Worm (Caenorhabditis elegans): ENCODE data around the gene ZK856.6.

Gene ZK856.6

DNA sequence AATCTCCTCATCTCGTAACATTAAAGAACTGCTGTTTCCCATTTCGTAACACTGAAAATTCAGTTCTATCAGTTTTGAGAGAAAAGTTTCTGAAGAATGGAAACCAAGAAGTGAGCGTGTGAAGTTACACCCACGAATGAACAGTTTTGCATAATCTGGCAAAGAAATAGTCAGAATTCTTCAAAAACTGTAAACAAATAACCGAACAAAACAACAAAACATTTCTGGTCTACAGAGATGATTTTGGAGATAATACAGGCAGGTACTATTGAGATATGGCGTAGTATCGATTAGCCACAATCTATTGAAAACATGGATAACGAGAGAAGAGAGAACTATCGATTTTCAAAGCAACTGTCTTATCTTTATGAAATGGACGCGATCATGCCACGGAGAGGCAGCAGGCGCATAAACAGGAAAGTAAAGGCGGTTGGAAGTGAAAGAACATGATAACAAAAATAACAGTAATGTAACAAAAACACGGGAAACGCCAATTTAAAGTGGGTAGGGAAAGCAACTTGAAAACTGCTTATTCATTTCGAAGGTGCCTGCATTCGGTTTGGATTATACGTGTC lies 5.0 kb downstream of the ZK856.6 start, which contains the start of gene chpf-1:
Gene chpf-1, minus strand, starts transcription at position 51 of the 575 bp plus-strand sequence.
- no peak for TF ChIP-seq nhr-25 (tag; optimal IDR thresholded peaks at IDR 0.05)
- no peak for TF ChIP-seq ceh-9 (tag; optimal IDR thresholded peaks at IDR 0.05)
- no peak for TF ChIP-seq pha-4 (tag; optimal IDR thresholded peaks at IDR 0.05)
- no peak for TF ChIP-seq unc-39 (tag; optimal IDR thresholded peaks at IDR 0.05)
- TF ChIP-seq ZK546.5 (tag; optimal IDR thresholded peaks at IDR 0.05): no peak
- no peak for TF ChIP-seq aly-2 (tag; optimal IDR thresholded peaks at IDR 0.05)
- no peak for TF ChIP-seq mdl-1 (tag; optimal IDR thresholded peaks at IDR 0.05)
- TF ChIP-seq nhr-237 (tag; optimal IDR thresholded peaks at IDR 0.05): no peak
- no peak for TF ChIP-seq lsy-12 (tag; optimal IDR thresholded peaks at IDR 0.05)
- no peak for TF ChIP-seq ceh-82 (tag; optimal IDR thresholded peaks at IDR 0.05)
- TF ChIP-seq pqm-1 (tag; optimal IDR thresholded peaks at IDR 0.05): peak; percentile 91
- TF ChIP-seq elt-2 (tag; optimal IDR thresholded peaks at IDR 0.05): peak; percentile 77
- no peak for TF ChIP-seq nhr-28 (tag; optimal IDR thresholded peaks at IDR 0.05)
- peak in 1 of 3 experiments; percentile 14 for TF ChIP-seq elt-3 (tag; optimal IDR thresholded peaks at IDR 0.05)
- TF ChIP-seq sea-2 (GFP tag; optimal IDR thresholded peaks at IDR 0.05): no peak
- TF ChIP-seq zag-1 (tag; optimal IDR thresholded peaks at IDR 0.05): no peak
- no peak for TF ChIP-seq skn-1 (tag; optimal IDR thresholded peaks at IDR 0.05)
- no peak for TF ChIP-seq nhr-11 (tag; optimal IDR thresholded peaks at IDR 0.05)
- TF ChIP-seq R02D3.7 (tag; optimal IDR thresholded peaks at IDR 0.05): no peak
- TF ChIP-seq nhr-43 (tag; optimal IDR thresholded peaks at IDR 0.05; ENCODE audit: poor library complexity, severe bottlenecking): peak; percentile 34
- no peak for TF ChIP-seq tbx-2 (tag; optimal IDR thresholded peaks at IDR 0.05)
- peak; percentile 41 for TF ChIP-seq snpc-4 (tag; optimal IDR thresholded peaks at IDR 0.05)
- peak; percentile 86 for TF ChIP-seq ceh-28 (tag; optimal IDR thresholded peaks at IDR 0.05)
- no peak for TF ChIP-seq daf-12 (tag; optimal IDR thresholded peaks at IDR 0.05)
- TF ChIP-seq ztf-11 (tag; optimal IDR thresholded peaks at IDR 0.05): no peak
- TF ChIP-seq nhr-23 (tag; optimal IDR thresholded peaks at IDR 0.05): peak; percentile 42
- TF ChIP-seq mml-1 (tag; optimal IDR thresholded peaks at IDR 0.05): no peak
- no peak for TF ChIP-seq eor-1 (tag; optimal IDR thresholded peaks at IDR 0.05)
- TF ChIP-seq lin-15B (tag; optimal IDR thresholded peaks at IDR 0.05): no peak
- TF ChIP-seq egl-5 (tag; optimal IDR thresholded peaks at IDR 0.05): no peak
- no peak for TF ChIP-seq fos-1 (tag; optimal IDR thresholded peaks at IDR 0.05)
- no peak for TF ChIP-seq lin-39 (tag; optimal IDR thresholded peaks at IDR 0.05)
- no peak for TF ChIP-seq jun-1 (tag; optimal IDR thresholded peaks at IDR 0.05)
- no peak for TF ChIP-seq nhr-77 (tag; optimal IDR thresholded peaks at IDR 0.05)
- TF ChIP-seq fkh-2 (tag; optimal IDR thresholded peaks at IDR 0.05): no peak
- no peak for TF ChIP-seq ztf-4 (tag; optimal IDR thresholded peaks at IDR 0.05)
- no peak for TF ChIP-seq fkh-10 (GFP tag; optimal IDR thresholded peaks at IDR 0.05)

DNA sequence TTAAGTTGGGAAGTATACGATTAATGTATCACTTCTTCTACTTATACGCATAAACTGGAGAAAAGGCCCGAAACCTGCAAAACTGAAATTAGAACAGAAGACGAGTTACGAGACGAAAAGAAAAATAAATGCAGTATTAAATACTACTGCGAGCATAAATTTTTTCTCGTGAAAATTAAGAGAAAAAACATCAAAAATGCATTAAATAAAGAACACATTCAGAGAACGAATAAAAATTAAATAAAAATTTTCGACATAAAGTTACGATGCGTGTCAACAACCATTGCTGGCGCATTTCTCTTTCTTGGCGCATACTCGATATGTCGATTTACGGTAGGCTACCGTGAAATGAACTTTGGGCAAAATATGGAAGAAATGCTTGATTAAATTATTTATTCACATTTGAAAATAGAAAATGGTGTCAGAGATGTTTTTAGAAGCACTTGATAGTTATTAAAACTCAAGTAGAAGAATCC lies 6.4 kb downstream of the ZK856.6 start, which contains the start of the genes ZK856.19 and ZK856.11:
Gene ZK856.19, minus strand, starts transcription at position 51 of the 476 bp plus-strand sequence.
Gene ZK856.11, minus strand, starts transcription at position 76 of the 476 bp plus-strand sequence.
- TF ChIP-seq elt-1 (tag; optimal IDR thresholded peaks at IDR 0.05): no peak
- TF ChIP-seq pqm-1 (tag; optimal IDR thresholded peaks at IDR 0.05): peak; percentile 30
- TF ChIP-seq fkh-10 (GFP tag; optimal IDR thresholded peaks at IDR 0.05): peak; percentile 28
- peak; percentile 28 for TF ChIP-seq hmg-11 (tag; optimal IDR thresholded peaks at IDR 0.05)
- peak; percentile 61 for TF ChIP-seq nfya-1 (tag; optimal IDR thresholded peaks at IDR 0.05; ENCODE audit: insufficient read depth)
- TF ChIP-seq pha-4 (tag; optimal IDR thresholded peaks at IDR 0.05): peak; percentile 88
- peak; percentile 33 for TF ChIP-seq ceh-28 (tag; optimal IDR thresholded peaks at IDR 0.05)
- TF ChIP-seq unc-62 (GFP tag; optimal IDR thresholded peaks at IDR 0.05): no peak
- peak; percentile 60 for TF ChIP-seq snpc-4 (tag; optimal IDR thresholded peaks at IDR 0.05)
- peak; percentile 43 for TF ChIP-seq elt-2 (tag; optimal IDR thresholded peaks at IDR 0.05)
- peak; percentile 29 for TF ChIP-seq tbx-2 (tag; optimal IDR thresholded peaks at IDR 0.05)
- TF ChIP-seq nhr-25 (tag; optimal IDR thresholded peaks at IDR 0.05): no peak
- TF ChIP-seq lsy-12 (tag; optimal IDR thresholded peaks at IDR 0.05): peak; percentile 68
- peak; percentile 68 for TF ChIP-seq nhr-23 (tag; optimal IDR thresholded peaks at IDR 0.05)
- TF ChIP-seq lin-39 (tag; optimal IDR thresholded peaks at IDR 0.05): no peak
- peak; percentile 59 for TF ChIP-seq nhr-43 (tag; optimal IDR thresholded peaks at IDR 0.05; ENCODE audit: poor library complexity, severe bottlenecking)
- peak; percentile 92 for TF ChIP-seq lin-15B (tag; optimal IDR thresholded peaks at IDR 0.05)
- no peak for TF ChIP-seq nhr-76 (tag; optimal IDR thresholded peaks at IDR 0.05)
- TF ChIP-seq jun-1 (tag; optimal IDR thresholded peaks at IDR 0.05): peak; percentile 39
- peak; percentile 86 for TF ChIP-seq R02D3.7 (tag; optimal IDR thresholded peaks at IDR 0.05)
- TF ChIP-seq ama-1 (optimal IDR thresholded peaks at IDR 0.05): no peak

Measured in whole organism, L3 larva.